Worm (Caenorhabditis elegans): ENCODE measurements around the gene nspc-7.
A peak's percentile ranks its signal among the peaks of the same experiment; 100 is the strongest.

nspc-7 gene

ce11 chrX:8550099-8550498 lies 8.4 kb downstream of the nspc-7 start (continued):
- peak; percentile 46 for TF ChIP-seq attf-5 (GFP tag; optimal IDR thresholded peaks at IDR 0.05)
- 0 out of 2 replicates have a peak, but pooled peaks have one; percentile 25 for TF ChIP-seq B0336.3 (GFP tag; IDR thresholded peaks at IDR 0.05)
- TF ChIP-seq snpc-1.3 (tag; optimal IDR thresholded peaks at IDR 0.05; ENCODE audit: insufficient read depth), result no peak
- TF ChIP-seq snpc-3.4 (tag; optimal IDR thresholded peaks at IDR 0.05), result peak; percentile 14
- TF ChIP-seq zfh-2 (GFP tag; conservative IDR thresholded peaks at IDR 0.05), result 0 out of 2 replicates have a peak, but pooled peaks have one; percentile 21
- TF ChIP-seq gei-17 (GFP tag; optimal IDR thresholded peaks at IDR 0.05), result peak; percentile 29
- TF ChIP-seq F22D6.2 (tag; optimal IDR thresholded peaks at IDR 0.05), result peak; percentile 69
- peak; percentile 16 for TF ChIP-seq ztf-22 (GFP tag; optimal IDR thresholded peaks at IDR 0.05)
- no peak for TF ChIP-seq ztf-25 (GFP tag; IDR thresholded peaks at IDR 0.05)
- TF ChIP-seq nhr-120 (GFP tag; IDR thresholded peaks at IDR 0.05), result no peak
- TF ChIP-seq mcd-1 (GFP tag; IDR thresholded peaks at IDR 0.05), result peak; percentile 30; the same call in 1 of the 2 replicates
- no peak for TF ChIP-seq Y53F4B.3 (GFP tag; IDR thresholded peaks at IDR 0.05)
- TF ChIP-seq lin-26 (GFP tag; IDR thresholded peaks at IDR 0.05), result peak; percentile 38; the same call in 1 of the 2 replicates

ce11 chrX:8551687-8552327 lies 10.1 kb downstream of the nspc-7 start, which contains the start of gene dhhc-14:
Gene dhhc-14, plus strand, starts transcription at chrX:8552277.
- TF ChIP-seq snpc-3.4 (tag; optimal IDR thresholded peaks at IDR 0.05) (no peak), ceh-100 (GFP tag; IDR thresholded peaks at IDR 0.05) (no peak), cebp-1 (GFP tag; IDR thresholded peaks at IDR 0.05) (no peak), cebp-1 (tag; optimal IDR thresholded peaks at IDR 0.05) (peak; percentile 26), K12H6.12 (tag; optimal IDR thresholded peaks at IDR 0.05) (peak; percentile 10), egl-18 (GFP tag; IDR thresholded peaks at IDR 0.05) (0 out of 2 replicates have a peak, but pooled peaks have one; percentile 27), zfh-2 (GFP tag; conservative IDR thresholded peaks at IDR 0.05) (peak; percentile 51; the same call in 1 of the 2 replicates), snpc-1.1 (tag; optimal IDR thresholded peaks at IDR 0.05; ENCODE audit: insufficient read depth) (no peak), mcd-1 (GFP tag; IDR thresholded peaks at IDR 0.05) (peak; percentile 84)

ce11 chrX:8554029-8554428 lies 12.4 kb downstream of the nspc-7 start:
- TF ChIP-seq F55B11.4 (tag; optimal IDR thresholded peaks at IDR 0.05; ENCODE audit: borderline replicate concordance, insufficient read depth), result no peak
- TF ChIP-seq nhr-27 (tag; optimal IDR thresholded peaks at IDR 0.05), result no peak
- TF ChIP-seq ceh-27 (GFP tag; optimal IDR thresholded peaks at IDR 0.05), result no peak
- TF ChIP-seq somi-1 (GFP tag; optimal IDR thresholded peaks at IDR 0.05), result no peak
- TF ChIP-seq F57C9.4 (tag; optimal IDR thresholded peaks at IDR 0.05), result no peak
- TF ChIP-seq ccch-3 (GFP tag; optimal IDR thresholded peaks at IDR 0.05), result no peak
- TF ChIP-seq nhr-80 (tag; optimal IDR thresholded peaks at IDR 0.05), result no peak
- TF ChIP-seq T26A5.8 (tag; optimal IDR thresholded peaks at IDR 0.05), result no peak
- TF ChIP-seq T07F8.4 (tag; optimal IDR thresholded peaks at IDR 0.05), result no peak
- TF ChIP-seq Y67H2A.10 (GFP tag; conservative IDR thresholded peaks at IDR 0.05), result no peak
- no peak for TF ChIP-seq lin-40 (tag; optimal IDR thresholded peaks at IDR 0.05)
- TF ChIP-seq attf-6 (GFP tag; IDR thresholded peaks at IDR 0.05), result no peak
- no peak for TF ChIP-seq hsf-1 (GFP tag; IDR thresholded peaks at IDR 0.05)
- no peak for TF ChIP-seq atf-7 (tag; optimal IDR thresholded peaks at IDR 0.05)
- no peak for TF ChIP-seq F39B2.1 (GFP tag; IDR thresholded peaks at IDR 0.05)
- no peak for TF ChIP-seq pbrm-1 (GFP tag; IDR thresholded peaks at IDR 0.05)
- no peak for TF ChIP-seq F49E8.2 (tag; optimal IDR thresholded peaks at IDR 0.05; ENCODE audit: insufficient read depth)
